Fruit fly (Drosophila melanogaster) whole organism, embryonic: ENCODE measurements around the gene dre4.

Experiments used
- ATbp ChIP-seq: fragments of 200-800 bp; sonication (Bioruptor generic); optimal IDR thresholded peaks from 2 replicates; lab custom pipeline; 2017; ENCODE audit warnings: missing biosample characterization, mild to moderate bottlenecking, missing genetic modification characterization, missing genetic modification reagents
- Antp ChIP-seq: fragments of 200-800 bp; sonication (Bioruptor generic); optimal IDR thresholded peaks from 3 replicates; lab custom pipeline; 2016; ENCODE audit warnings: missing biosample characterization, missing genetic modification characterization
- Atf3 ChIP-seq: fragments of 200-800 bp; sonication (Bioruptor generic); optimal IDR thresholded peaks from 3 replicates; lab custom pipeline; 2016; ENCODE audit warnings: missing biosample characterization, missing genetic modification characterization
- Bteb2 ChIP-seq: fragments of 200-800 bp; sonication (Bioruptor generic); optimal IDR thresholded peaks from 2 replicates; lab custom pipeline; 2016; ENCODE audit warnings: missing biosample characterization, missing genetic modification characterization
- CG11696 ChIP-seq: fragments of 200-800 bp; sonication (Bioruptor generic); IDR thresholded peaks from 2 replicates; pipeline ENCODE4 v1.3.6; 2022; ENCODE audit warnings: missing biosample characterization, missing genetic modification characterization
- CG12391 ChIP-seq: fragments of 200-800 bp; sonication (Bioruptor generic); optimal IDR thresholded peaks from 3 replicates; lab custom pipeline; 2018; ENCODE audit warnings: missing biosample characterization, mild to moderate bottlenecking, missing genetic modification characterization, moderate library complexity
- CG13296 ChIP-seq: fragments of 200-800 bp; sonication (Bioruptor generic); optimal IDR thresholded peaks from 3 replicates; lab custom pipeline; 2018; ENCODE audit warnings: missing biosample characterization, mild to moderate bottlenecking, missing genetic modification characterization
- CG14441 ChIP-seq: fragments of 200-800 bp; sonication (Bioruptor generic); IDR thresholded peaks from 2 replicates; pipeline ENCODE4 v1.3.6; 2022; ENCODE audit warnings: missing biosample characterization, missing genetic modification characterization
- CG14710 ChIP-seq: fragments of 200-800 bp; sonication (Bioruptor generic); optimal IDR thresholded peaks from 3 replicates; lab custom pipeline; 2019; ENCODE audit warnings: missing biosample characterization, mild to moderate bottlenecking, missing genetic modification characterization, moderate library complexity
- CG15601 ChIP-seq: fragments of 200-800 bp; sonication (Bioruptor generic); optimal IDR thresholded peaks from 3 replicates; lab custom pipeline; 2019; ENCODE audit warnings: missing biosample characterization, mild to moderate bottlenecking, missing genetic modification characterization, moderate library complexity
- CG1602 ChIP-seq: fragments of 200-800 bp; sonication (Bioruptor generic); optimal IDR thresholded peaks from 3 replicates; lab custom pipeline; 2016; ENCODE audit warnings: missing biosample characterization, missing genetic modification characterization
- CG17186 ChIP-seq: fragments of 200-800 bp; sonication (Bioruptor generic); optimal IDR thresholded peaks from 3 replicates; lab custom pipeline; 2017; ENCODE audit warnings: missing biosample characterization, missing genetic modification reagents, missing genetic modification characterization
- CG17912 ChIP-seq: fragments of 200-800 bp; sonication (Bioruptor generic); optimal IDR thresholded peaks from 2 replicates; lab custom pipeline; 2018; ENCODE audit warnings: missing biosample characterization, mild to moderate bottlenecking, missing genetic modification characterization
- CG18011 ChIP-seq: fragments of 200-800 bp; sonication (Bioruptor generic); optimal IDR thresholded peaks from 2 replicates; lab custom pipeline; 2017; ENCODE audit warnings: missing biosample characterization, missing genetic modification characterization, mild to moderate bottlenecking, moderate library complexity, missing genotype
- CG18619 ChIP-seq: fragments of 200-800 bp; sonication (Bioruptor generic); optimal IDR thresholded peaks from 3 replicates; lab custom pipeline; 2017; ENCODE audit warnings: missing biosample characterization, mild to moderate bottlenecking, missing genetic modification characterization
- CG2202 ChIP-seq: fragments of 200-800 bp; sonication (Bioruptor generic); optimal IDR thresholded peaks from 2 replicates; lab custom pipeline; 2018; ENCODE audit warnings: missing biosample characterization, mild to moderate bottlenecking, missing genetic modification characterization
- CG2712 ChIP-seq: fragments of 200-800 bp; optimal IDR thresholded peaks from 3 replicates; lab custom pipeline; 2019; ENCODE audit warnings: missing biosample characterization, mild to moderate bottlenecking, missing genetic modification characterization, moderate library complexity
- CG3407 ChIP-seq: fragments of 200-800 bp; sonication (Bioruptor generic); optimal IDR thresholded peaks from 2 replicates; lab custom pipeline; 2018; ENCODE audit warnings: missing biosample characterization, mild to moderate bottlenecking, missing genetic modification characterization
- CG42726 ChIP-seq: fragments of 200-800 bp; sonication (Bioruptor generic); IDR thresholded peaks from 2 replicates; pipeline ENCODE4 v1.3.6; 2022; ENCODE audit warnings: missing biosample characterization, missing genetic modification characterization; ENCODE audit not compliant: partially characterized antibody
- CG4404 ChIP-seq: fragments of 200-800 bp; sonication (Bioruptor generic); IDR thresholded peaks from 2 replicates; pipeline ENCODE4 v1.3.6; 2022; ENCODE audit warnings: missing biosample characterization, missing genetic modification characterization
- CG6654 ChIP-seq: fragments of 200-800 bp; sonication (Bioruptor generic); optimal IDR thresholded peaks from 2 replicates; lab custom pipeline; 2017; ENCODE audit warnings: missing biosample characterization, mild to moderate bottlenecking, missing genetic modification characterization
- CG7556 ChIP-seq: fragments of 200-800 bp; sonication (Bioruptor generic); optimal IDR thresholded peaks from 2 replicates; lab custom pipeline; 2017; ENCODE audit warnings: missing biosample characterization, mild to moderate bottlenecking, missing genetic modification characterization
- CG7745 ChIP-seq: fragments of 200-800 bp; sonication (Bioruptor generic); optimal IDR thresholded peaks from 2 replicates; lab custom pipeline; 2018; ENCODE audit warnings: missing biosample characterization, mild to moderate bottlenecking, missing genetic modification characterization, moderate library complexity
- CG9932 ChIP-seq: fragments of 200-800 bp; sonication (Bioruptor generic); IDR thresholded peaks from 2 replicates; pipeline ENCODE4 v1.3.6; 2022; ENCODE audit warnings: missing biosample characterization, missing genetic modification characterization
- Dbx ChIP-seq: fragments of 200-800 bp; sonication (Bioruptor generic); IDR thresholded peaks from 3 replicates; pipeline ENCODE4 v1.3.6; 2022; ENCODE audit warnings: missing biosample characterization, missing genetic modification characterization
- Fer1 ChIP-seq: fragments of 200-800 bp; sonication (Bioruptor generic); optimal IDR thresholded peaks from 2 replicates; lab custom pipeline; 2017; ENCODE audit warnings: missing biosample characterization, mild to moderate bottlenecking, missing genetic modification characterization
- Lpt ChIP-seq: fragments of >200 bp; optimal IDR thresholded peaks from 2 replicates; lab custom pipeline; 2018; ENCODE audit warnings: missing biosample characterization, missing genetic modification characterization
- NK7.1 ChIP-seq: fragments of 200-800 bp; sonication (Bioruptor generic); optimal IDR thresholded peaks from 3 replicates; lab custom pipeline; 2016; ENCODE audit warnings: missing biosample characterization, missing genetic modification characterization
- Nf-YB ChIP-seq: fragments of 200-800 bp; sonication (Bioruptor generic); optimal IDR thresholded peaks from 3 replicates; lab custom pipeline; 2019; ENCODE audit warnings: missing biosample characterization, mild to moderate bottlenecking, missing genetic modification characterization, moderate library complexity
- Pdp1 ChIP-seq, 2 experiments: fragments of 200-800 bp; sonication (Bioruptor generic); optimal IDR thresholded peaks; 3 replicates each; lab custom pipeline; 2016; ENCODE audit warnings: missing biosample characterization in 2 of 2, missing genetic modification characterization in 2 of 2, mild to moderate bottlenecking in 1 of 2, moderate library complexity in 1 of 2
- Tbp ChIP-seq: fragments of >200 bp; optimal IDR thresholded peaks from 2 replicates; lab custom pipeline; 2018; ENCODE audit warnings: missing biosample characterization, missing genetic modification characterization
- YL-1 ChIP-seq: fragments of 200-800 bp; sonication (Bioruptor generic); optimal IDR thresholded peaks from 3 replicates; lab custom pipeline; 2017; ENCODE audit warnings: missing biosample characterization, mild to moderate bottlenecking, missing genetic modification characterization
- ato ChIP-seq: fragments of 200-800 bp; sonication (Bioruptor generic); IDR thresholded peaks from 2 replicates; pipeline ENCODE4 v1.3.6; 2022; ENCODE audit warnings: missing biosample characterization, missing genetic modification characterization; ENCODE audit not compliant: partially characterized antibody
- az2 ChIP-seq: fragments of 200-800 bp; sonication (Bioruptor generic); optimal IDR thresholded peaks from 3 replicates; lab custom pipeline; 2016; ENCODE audit warnings: missing biosample characterization, missing genetic modification characterization
- bcd ChIP-seq: fragments of 200-800 bp; sonication (Bioruptor generic); optimal IDR thresholded peaks from 2 replicates; lab custom pipeline; 2017; ENCODE audit warnings: missing biosample characterization, mild to moderate bottlenecking, missing genetic modification characterization
- caup ChIP-seq: fragments of 200-800 bp; sonication (Bioruptor generic); optimal IDR thresholded peaks from 3 replicates; lab custom pipeline; 2017; ENCODE audit warnings: missing biosample characterization, mild to moderate bottlenecking, missing genetic modification characterization, moderate library complexity; ENCODE audit not compliant: severe bottlenecking
- croc ChIP-seq: fragments of 200-800 bp; sonication (Bioruptor generic); conservative IDR thresholded peaks from 3 replicates; pipeline ENCODE4 v1.3.6; 2022; ENCODE audit warnings: missing biosample characterization, missing genetic modification characterization
- dmrt99B ChIP-seq: fragments of 200-800 bp; sonication (Bioruptor generic); optimal IDR thresholded peaks from 2 replicates; lab custom pipeline; 2018; ENCODE audit warnings: missing biosample characterization, mild to moderate bottlenecking, missing genetic modification characterization, moderate library complexity
- fd3F ChIP-seq: fragments of 200-800 bp; sonication (Bioruptor generic); optimal IDR thresholded peaks from 2 replicates; lab custom pipeline; 2018; ENCODE audit warnings: missing biosample characterization, mild to moderate bottlenecking, missing genetic modification characterization, moderate library complexity
- gfzf ChIP-seq: fragments of 200-800 bp; sonication (Bioruptor generic); optimal IDR thresholded peaks from 2 replicates; lab custom pipeline; 2016; ENCODE audit warnings: missing biosample characterization, mild to moderate bottlenecking, missing genetic modification characterization, moderate library complexity
- grn ChIP-seq: fragments of 200-800 bp; sonication (Bioruptor generic); optimal IDR thresholded peaks from 3 replicates; lab custom pipeline; 2017; ENCODE audit warnings: missing biosample characterization, missing genetic modification characterization
- gro ChIP-seq: fragments of 200-800 bp; sonication (Bioruptor generic); optimal IDR thresholded peaks from 2 replicates; lab custom pipeline; 2016; ENCODE audit warnings: missing biosample characterization, missing genetic modification characterization
- hth ChIP-seq: fragments of >200 bp; optimal IDR thresholded peaks from 2 replicates; lab custom pipeline; 2017; ENCODE audit warnings: inconsistent platforms
- odd ChIP-seq: fragments of 200-800 bp; sonication (Bioruptor generic); optimal IDR thresholded peaks from 2 replicates; lab custom pipeline; 2017; ENCODE audit warnings: missing biosample characterization, mild to moderate bottlenecking, missing genetic modification characterization
- pzg ChIP-seq: fragments of 200-800 bp; sonication (Bioruptor generic); optimal IDR thresholded peaks from 3 replicates; lab custom pipeline; 2018; ENCODE audit warnings: missing biosample characterization, mild to moderate bottlenecking, missing genetic modification characterization, moderate library complexity
- repo ChIP-seq: fragments of 200-800 bp; sonication (Bioruptor generic); optimal IDR thresholded peaks from 2 replicates; lab custom pipeline; 2016; ENCODE audit warnings: missing biosample characterization, missing genetic modification characterization
- sim ChIP-seq: fragments of 200-800 bp; sonication (Bioruptor generic); IDR thresholded peaks from 2 replicates; pipeline ENCODE4 v1.3.6; 2022; ENCODE audit warnings: missing biosample characterization, missing genetic modification characterization
- sqz ChIP-seq: fragments of 200-800 bp; sonication (Bioruptor generic); optimal IDR thresholded peaks from 3 replicates; lab custom pipeline; 2018; ENCODE audit warnings: missing biosample characterization, mild to moderate bottlenecking, missing genetic modification characterization
- ssp ChIP-seq: fragments of 200-800 bp; sonication (Bioruptor generic); IDR thresholded peaks from 2 replicates; pipeline ENCODE4 v1.3.6; 2022; ENCODE audit warnings: missing biosample characterization, missing genetic modification characterization
- tin ChIP-seq: fragments of 200-800 bp; sonication (Bioruptor generic); optimal IDR thresholded peaks from 3 replicates; lab custom pipeline; 2016; ENCODE audit warnings: missing biosample characterization, missing genetic modification characterization

Gene dre4

DNA sequence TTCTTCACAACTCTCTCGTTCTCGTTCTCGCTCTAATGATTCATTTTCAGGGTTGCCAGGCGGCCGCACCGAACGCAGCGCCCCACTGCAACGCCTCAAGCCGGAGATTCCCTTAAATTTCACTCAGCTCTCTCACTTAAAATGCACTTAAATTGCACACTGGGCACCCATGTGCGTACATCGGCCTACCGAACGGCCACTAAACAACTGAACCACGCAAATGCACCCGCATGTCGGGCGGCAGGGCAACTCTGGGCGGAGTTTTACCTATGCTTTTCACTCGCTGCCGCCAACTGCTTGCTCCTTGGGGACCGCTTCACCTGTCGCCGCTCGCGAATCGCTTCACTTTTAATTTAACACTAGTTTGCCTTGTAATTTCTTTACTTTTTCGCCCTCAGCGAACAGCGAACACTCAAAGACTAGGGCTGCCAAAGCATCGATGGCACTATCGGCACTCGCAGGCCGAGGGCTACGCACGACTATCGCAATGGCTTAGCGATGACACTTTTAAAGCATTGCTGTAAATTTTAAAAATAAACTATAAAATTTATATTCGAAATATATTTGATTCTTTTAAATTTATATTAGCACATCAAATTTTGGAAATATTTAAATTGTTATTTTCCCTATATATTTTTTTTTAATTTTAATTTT lies 14.2 kb downstream of the dre4 start, which contains the start of gene Rap1 (continued):
- TF ChIP-seq CG14710 (tag; lab: Kevin White, UChicago) = peak; percentile 62
- TF ChIP-seq CG18011 (GFP tag; lab: Kevin White, UChicago) = no peak
- peak; percentile 75 for TF ChIP-seq bcd (GFP tag; lab: Kevin White, UChicago)
- TF ChIP-seq CG15601 (tag; lab: Kevin White, UChicago) = no peak
- no peak for TF ChIP-seq sqz
- TF ChIP-seq caup = no peak
- TF ChIP-seq CG14441 (GFP tag; lab: Robert Waterston, UW) = peak; percentile 63
- no peak for TF ChIP-seq hth (lab: Kevin White, UChicago)
- peak; percentile 51 for TF ChIP-seq dmrt99B
- TF ChIP-seq CG18619 (GFP tag; lab: Kevin White, UChicago) = peak; percentile 61
- no peak for TF ChIP-seq ATbp
- peak; percentile 60 for TF ChIP-seq CG13296 (GFP tag; lab: Kevin White, UChicago)
- TF ChIP-seq CG2202 (tag; lab: Kevin White, UChicago) = no peak
- no peak for TF ChIP-seq Nf-YB (GFP tag; lab: Kevin White, UChicago)
- peak; percentile 96 for TF ChIP-seq CG42726 (GFP tag; lab: Robert Waterston, UW)
- TF ChIP-seq CG7556 (GFP tag; lab: Kevin White, UChicago) = peak; percentile 23
- TF ChIP-seq Dbx (GFP tag; lab: Robert Waterston, UW) = peak; percentile 90
- TF ChIP-seq sim (GFP tag; lab: Robert Waterston, UW) = no peak
- TF ChIP-seq CG9932 (GFP tag; lab: Robert Waterston, UW) = peak; percentile 93
- peak; percentile 42 for TF ChIP-seq Fer1 (GFP tag; lab: Kevin White, UChicago)
- TF ChIP-seq gro = peak; percentile 40
- peak; percentile 45 for TF ChIP-seq CG1602 (GFP tag; lab: Kevin White, UChicago)
- TF ChIP-seq CG17912 (GFP tag; lab: Kevin White, UChicago) = no peak
- peak; percentile 52 to 64 for TF ChIP-seq Pdp1 (GFP tag; optimal IDR thresholded peaks at IDR 0.05; lab: Kevin White, UChicago)
- TF ChIP-seq CG3407 (GFP tag; lab: Kevin White, UChicago) = peak; percentile 4
- peak; percentile 71 for TF ChIP-seq tin
- peak; percentile 73 for TF ChIP-seq ssp (GFP tag; lab: Robert Waterston, UW)
- no peak for TF ChIP-seq CG7745 (tag; lab: Kevin White, UChicago)
- TF ChIP-seq gfzf = peak; percentile 16
- TF ChIP-seq YL-1 = peak; percentile 89
- TF ChIP-seq Lpt = no peak
- peak; percentile 39 for TF ChIP-seq Atf3 (GFP tag; lab: Kevin White, UChicago)
- peak; percentile 53 for TF ChIP-seq az2
- peak; percentile 80 for TF ChIP-seq CG4404 (GFP tag; lab: Robert Waterston, UW)
- no peak for TF ChIP-seq Bteb2
- peak; percentile 82 for TF ChIP-seq Antp (GFP tag; lab: Kevin White, UChicago)
- no peak for TF ChIP-seq grn (GFP tag; lab: Kevin White, UChicago)
- TF ChIP-seq fd3F = no peak
- no peak for TF ChIP-seq Tbp (GFP tag; lab: Kevin White, UChicago)
- peak; percentile 69 for TF ChIP-seq CG17186 (GFP tag; lab: Kevin White, UChicago)
- peak; percentile 53 for TF ChIP-seq pzg (GFP tag; lab: Kevin White, UChicago)
- peak; percentile 14 for TF ChIP-seq CG6654
- peak; percentile 52 for TF ChIP-seq NK7.1 (GFP tag; lab: Kevin White, UChicago)
- peak; percentile 51; the same call in 2 of the 3 replicates for TF ChIP-seq croc (GFP tag; lab: Robert Waterston, UW)
- TF ChIP-seq CG12391 (tag; lab: Kevin White, UChicago) = peak; percentile 70
- TF ChIP-seq repo = no peak
- no peak for TF ChIP-seq odd (GFP tag; lab: Kevin White, UChicago)
- TF ChIP-seq CG2712 (tag; lab: Kevin White, UChicago) = peak; percentile 79
- TF ChIP-seq CG11696 (GFP tag; lab: Robert Waterston, UW) = peak; percentile 10; the same call in 1 of the 2 replicates
- peak; percentile 78 for TF ChIP-seq ato (GFP tag; lab: Robert Waterston, UW)
